Worm (Caenorhabditis elegans) whole organism, mixed stage, embryonic: Measurements from ENCODE around the gene dcaf-1.
"Not testable (repeated sequence)": the region's sequence is repeated elsewhere in the genome, so short reads cannot be mapped to it uniquely, and the experiment has no call there.

Source experiments
- M03D4.4 ChIP-seq: sonication (generic microtip); optimal IDR thresholded peaks from 2 replicates; lab custom pipeline; 2017; ENCODE audit warnings: mild to moderate bottlenecking, missing genetic modification characterization, missing compliant biosample characterization
- bed-3 ChIP-seq: fragments of 200-800 bp; sonication (Bioruptor generic); optimal IDR thresholded peaks from 3 replicates; lab custom pipeline; 2018; ENCODE audit warnings: mild to moderate bottlenecking, missing genetic modification characterization, moderate library complexity, missing compliant biosample characterization
- blmp-1 ChIP-seq: fragments of 150-350 bp; optimal IDR thresholded peaks from 2 replicates; lab custom pipeline; 2014; ENCODE audit warnings: missing biosample characterization, missing genetic modification characterization
- ceh-43 ChIP-seq: fragments of 200-800 bp; sonication (Bioruptor generic); optimal IDR thresholded peaks from 2 replicates; lab custom pipeline; 2018; ENCODE audit warnings: mild to moderate bottlenecking, missing genetic modification characterization, moderate library complexity, missing compliant biosample characterization
- ceh-83 ChIP-seq: fragments of 200-800 bp; sonication (Bioruptor generic); optimal IDR thresholded peaks from 2 replicates; lab custom pipeline; 2018; ENCODE audit warnings: mild to moderate bottlenecking, missing genetic modification characterization, missing compliant biosample characterization
- ces-1 ChIP-seq: fragments of 150-350 bp; optimal IDR thresholded peaks from 2 replicates; lab custom pipeline; 2014; ENCODE audit warnings: missing biosample characterization, missing genetic modification reagents, missing genetic modification characterization
- cnd-1 ChIP-seq: fragments of 200-800 bp; sonication (Bioruptor generic); optimal IDR thresholded peaks from 2 replicates; lab custom pipeline; 2018; ENCODE audit warnings: mild to moderate bottlenecking, missing genetic modification characterization, missing compliant biosample characterization
- drap-1 ChIP-seq: fragments of 200-800 bp; sonication (Bioruptor generic); optimal IDR thresholded peaks from 3 replicates; lab custom pipeline; 2018; ENCODE audit warnings: mild to moderate bottlenecking, missing genetic modification characterization, missing compliant biosample characterization
- elt-1 ChIP-seq: sonication (generic microtip); optimal IDR thresholded peaks from 2 replicates; lab custom pipeline; 2017; ENCODE audit warnings: missing genetic modification characterization, mild to moderate bottlenecking, missing compliant biosample characterization, antibody characterized with exemption, moderate library complexity, borderline replicate concordance; ENCODE audit not compliant: insufficient read depth
- elt-3 ChIP-seq: fragments of 150-350 bp; optimal IDR thresholded peaks from 2 replicates; lab custom pipeline; 2014; ENCODE audit warnings: missing biosample characterization, missing genetic modification characterization
- flh-1 ChIP-seq: fragments of 200-800 bp; sonication (Bioruptor generic); optimal IDR thresholded peaks from 2 replicates; lab custom pipeline; 2018; ENCODE audit warnings: mild to moderate bottlenecking, missing genetic modification characterization, moderate library complexity, missing compliant biosample characterization
- ham-2 ChIP-seq: fragments of 200-800 bp; sonication (Bioruptor generic); optimal IDR thresholded peaks from 2 replicates; lab custom pipeline; 2018; ENCODE audit warnings: mild to moderate bottlenecking, missing genetic modification characterization, missing compliant biosample characterization
- hlh-1 ChIP-seq: fragments of 150-350 bp; optimal IDR thresholded peaks from 2 replicates; lab custom pipeline; 2014; ENCODE audit warnings: missing biosample characterization, missing genetic modification reagents, missing genetic modification characterization
- lin-13 ChIP-seq: fragments of 150-350 bp; optimal IDR thresholded peaks from 2 replicates; lab custom pipeline; 2014; ENCODE audit warnings: missing biosample characterization, missing genetic modification characterization
- lin-32 ChIP-seq: fragments of 200-800 bp; sonication (Bioruptor generic); optimal IDR thresholded peaks from 2 replicates; lab custom pipeline; 2018; ENCODE audit warnings: mild to moderate bottlenecking, missing genetic modification characterization, missing compliant biosample characterization
- lsy-2 ChIP-seq: fragments of 150-350 bp; optimal IDR thresholded peaks from 2 replicates; lab custom pipeline; 2014; ENCODE audit warnings: missing biosample characterization, missing genetic modification characterization
- mep-1 ChIP-seq: fragments of 150-350 bp; optimal IDR thresholded peaks from 2 replicates; lab custom pipeline; 2017; ENCODE audit warnings: missing biosample characterization, missing genetic modification reagents, missing genetic modification characterization, inconsistent platforms
- mls-2 ChIP-seq: sonication (generic microtip); optimal IDR thresholded peaks from 2 replicates; lab custom pipeline; 2016; ENCODE audit warnings: mild to moderate bottlenecking, missing genetic modification characterization, moderate library complexity, missing compliant biosample characterization
- nhr-12 ChIP-seq: fragments of 150-350 bp; optimal IDR thresholded peaks from 2 replicates; lab custom pipeline; 2014; ENCODE audit warnings: missing biosample characterization, missing genetic modification characterization
- nhr-2 ChIP-seq: fragments of 150-350 bp; optimal IDR thresholded peaks from 2 replicates; lab custom pipeline; 2014; ENCODE audit warnings: missing biosample characterization, missing genetic modification characterization
- nhr-237 ChIP-seq: fragments of 150-350 bp; optimal IDR thresholded peaks from 2 replicates; lab custom pipeline; 2014; ENCODE audit warnings: missing biosample characterization, missing genetic modification characterization
- nhr-28 ChIP-seq: fragments of 150-350 bp; optimal IDR thresholded peaks from 2 replicates; lab custom pipeline; 2014; ENCODE audit warnings: missing biosample characterization, missing genetic modification characterization
- nhr-76 ChIP-seq: sonication (generic microtip); optimal IDR thresholded peaks from 2 replicates; lab custom pipeline; 2017; ENCODE audit warnings: missing biosample characterization, missing genetic modification characterization
- sem-2 ChIP-seq: fragments of 200-800 bp; sonication (Bioruptor generic); optimal IDR thresholded peaks from 2 replicates; lab custom pipeline; 2018; ENCODE audit warnings: mild to moderate bottlenecking, missing genetic modification characterization, missing compliant biosample characterization
- snpc-4 ChIP-seq: fragments of 150-350 bp; optimal IDR thresholded peaks from 2 replicates; lab custom pipeline; 2014; ENCODE audit warnings: missing biosample characterization, missing genetic modification characterization
- sptf-1 ChIP-seq: sonication (generic microtip); optimal IDR thresholded peaks from 2 replicates; lab custom pipeline; 2017; ENCODE audit warnings: mild to moderate bottlenecking, missing genetic modification characterization, moderate library complexity, missing compliant biosample characterization
- tbx-8 ChIP-seq: fragments of 200-800 bp; sonication (Bioruptor generic); optimal IDR thresholded peaks from 2 replicates; lab custom pipeline; 2018; ENCODE audit warnings: mild to moderate bottlenecking, missing genetic modification characterization, moderate library complexity, missing compliant biosample characterization
- unc-120 ChIP-seq: sonication (generic microtip); optimal IDR thresholded peaks from 2 replicates; lab custom pipeline; 2017; ENCODE audit warnings: missing genetic modification characterization, missing compliant biosample characterization; ENCODE audit not compliant: poor library complexity, severe bottlenecking
- unc-39 ChIP-seq: fragments of 150-350 bp; optimal IDR thresholded peaks from 2 replicates; lab custom pipeline; 2014; ENCODE audit warnings: missing biosample characterization, missing genetic modification characterization
- unc-62 ChIP-seq: fragments of 150-350 bp; optimal IDR thresholded peaks from 2 replicates; lab custom pipeline; 2014; ENCODE audit warnings: missing biosample characterization, missing genetic modification reagents, missing genetic modification characterization
- zip-8 ChIP-seq: fragments of 150-350 bp; optimal IDR thresholded peaks from 2 replicates; lab custom pipeline; 2014; ENCODE audit warnings: missing biosample characterization, missing genetic modification characterization

Gene dcaf-1

ce11 chrIV:9740851-9741549 is 34.5 kb upstream of the dcaf-1 start, which contains the start of gene gln-6:
Gene gln-6 (minus strand): TSS chrIV:9740901.
- not testable (repeated sequence) for TF ChIP-seq ceh-83 (GFP tag; lab: Kevin White, UChicago); snpc-4 (tag; lab: Kevin White, UChicago); nhr-12 (tag; lab: Kevin White, UChicago)

- TF ChIP-seq M03D4.4 (tag; lab: Kevin White, UChicago), result no peak
- no peak for TF ChIP-seq unc-120 (tag; lab: Kevin White, UChicago)
- no peak for TF ChIP-seq zip-8
- TF ChIP-seq cnd-1 (tag; lab: Kevin White, UChicago), result no peak
- TF ChIP-seq sptf-1 (tag; lab: Kevin White, UChicago), result no peak
- TF ChIP-seq ceh-43 (GFP tag; lab: Kevin White, UChicago), result no peak
- no peak for TF ChIP-seq mls-2 (tag; lab: Kevin White, UChicago)
- no peak for TF ChIP-seq lin-32
- TF ChIP-seq ham-2 (GFP tag; lab: Kevin White, UChicago), result no peak
Measured at ce11 chrIV:9739001-9739400, 32.5 kb upstream of the dcaf-1 start.

ce11 chrIV:9738194-9738593 is 31.7 kb upstream of the dcaf-1 start, which contains the start of gene C28D4.10:
Gene C28D4.10 (plus strand): TSS chrIV:9738494.
- no peak for TF ChIP-seq mep-1 (tag; lab: Kevin White, UChicago)
- no peak for TF ChIP-seq hlh-1
- TF ChIP-seq ces-1 (GFP tag; lab: Kevin White, UChicago), result no peak
- no peak for TF ChIP-seq nhr-237 (tag; lab: Kevin White, UChicago)
- no peak for TF ChIP-seq zip-8
- TF ChIP-seq flh-1 (GFP tag; lab: Kevin White, UChicago), result no peak
- no peak for TF ChIP-seq unc-62 (GFP tag; lab: Kevin White, UChicago)
- no peak for TF ChIP-seq lsy-2 (tag; lab: Kevin White, UChicago)
- no peak for TF ChIP-seq unc-39 (tag; lab: Kevin White, UChicago)
- TF ChIP-seq blmp-1 (tag; lab: Kevin White, UChicago), result no peak
- TF ChIP-seq elt-3 (tag; lab: Kevin White, UChicago), result no peak
- no peak for TF ChIP-seq drap-1 (GFP tag; lab: Kevin White, UChicago)
- TF ChIP-seq tbx-8, result no peak
- no peak for TF ChIP-seq sptf-1 (tag; lab: Kevin White, UChicago)
- no peak for TF ChIP-seq nhr-76
- no peak for TF ChIP-seq snpc-4 (tag; lab: Kevin White, UChicago)
- TF ChIP-seq elt-1 (tag; lab: Kevin White, UChicago), result no peak
- TF ChIP-seq ceh-83 (GFP tag; lab: Kevin White, UChicago), result no peak
- no peak for TF ChIP-seq nhr-28 (tag; lab: Kevin White, UChicago)
- no peak for TF ChIP-seq nhr-2

ce11 chrIV:9737204-9737790 is 30.8 kb upstream of the dcaf-1 start, which contains the start of gene cka-1:
Gene cka-1 (minus strand): TSS chrIV:9737621.
- TF ChIP-seq lin-13 (tag; lab: Kevin White, UChicago) (no peak), unc-62 (GFP tag; lab: Kevin White, UChicago) (no peak), bed-3 (no peak), lsy-2 (tag; lab: Kevin White, UChicago) (no peak)

ce11 chrIV:9735750-9736149 is 29.2 kb upstream of the dcaf-1 start:
- no peak for TF ChIP-seq M03D4.4 (tag; lab: Kevin White, UChicago)
- TF ChIP-seq sem-2 (GFP tag; lab: Kevin White, UChicago), result no peak
- no peak for TF ChIP-seq snpc-4 (tag; lab: Kevin White, UChicago)
- TF ChIP-seq flh-1 (GFP tag; lab: Kevin White, UChicago), result no peak
- no peak for TF ChIP-seq nhr-2
